Worm (Caenorhabditis elegans) whole organism, L4 larva: ENCODE measurements around the gene C14C6.2.

ENCODE experiments used
- aly-2 ChIP-seq: sonication (generic microtip); optimal IDR thresholded peaks from 2 replicates; lab custom pipeline; 2018; ENCODE audit warnings: missing biosample characterization, missing genetic modification characterization
- ceh-82 ChIP-seq: sonication (generic microtip); optimal IDR thresholded peaks from 2 replicates; lab custom pipeline; 2017; ENCODE audit warnings: missing biosample characterization, missing genetic modification characterization
- lsy-2 ChIP-seq, 2 experiments: fragments of 150-350 bp in 1 of 2; sonication (generic microtip) in 1 of 2; optimal IDR thresholded peaks; 2 replicates each; lab custom pipeline; 2014 to 2017; ENCODE audit warnings: missing biosample characterization in 2 of 2, missing genetic modification characterization in 2 of 2
- nhr-237 ChIP-seq: sonication (generic microtip); optimal IDR thresholded peaks from 2 replicates; lab custom pipeline; 2017; ENCODE audit warnings: missing biosample characterization, missing genetic modification characterization
- nhr-48 ChIP-seq: sonication (generic microtip); optimal IDR thresholded peaks from 2 replicates; lab custom pipeline; 2016; ENCODE audit warnings: mild to moderate bottlenecking, missing genetic modification characterization, missing compliant biosample characterization
- pha-4 ChIP-seq, 2 experiments: fragments of 150-350 bp in 1 of 2; fragments of 200-800 bp in 1 of 2; sonication (Bioruptor generic) in 1 of 2; IDR thresholded peaks in 1 of 2; optimal IDR thresholded peaks in 1 of 2; 2 replicates each; pipeline versions ENCODE4 v1.3.6 to Lab custom; 2014 to 2022; ENCODE audit warnings: missing genetic modification characterization in 2 of 2, missing genetic modification reagents in 2 of 2, missing biosample characterization in 1 of 2, missing compliant biosample characterization in 1 of 2
- unc-130 ChIP-seq: sonication (generic microtip); optimal IDR thresholded peaks from 2 replicates; lab custom pipeline; 2016; ENCODE audit warnings: missing genetic modification reagents, missing genetic modification characterization, missing compliant biosample characterization

DNA sequence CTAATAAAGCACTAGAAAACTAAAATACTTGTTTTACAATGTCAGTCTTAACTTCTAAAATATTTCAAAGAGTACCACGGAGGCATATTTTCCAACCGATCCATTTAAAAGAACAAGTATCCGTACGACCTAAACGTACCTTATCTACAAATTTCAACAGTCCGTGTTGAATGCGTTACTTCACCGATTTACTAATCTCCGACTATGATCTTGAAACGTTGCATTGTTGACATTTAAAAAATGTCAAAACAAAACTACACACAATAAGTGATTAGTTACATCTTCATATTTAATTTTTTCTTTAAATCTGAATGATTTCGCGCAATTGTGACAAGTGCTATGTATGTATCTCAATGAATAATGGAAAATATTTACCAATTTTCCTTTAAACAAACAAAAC lies 34.9 kb downstream of the C14C6.2 start:
- TF ChIP-seq nhr-237 (tag; lab: Kevin White, UChicago) (no peak), nhr-48 (tag; lab: Kevin White, UChicago) (no peak), pha-4 (GFP tag; IDR thresholded peaks at IDR 0.05; lab: Robert Waterston, UW) (no peak), pha-4 (tag; optimal IDR thresholded peaks at IDR 0.05; lab: Kevin White, UChicago) (no peak), aly-2 (tag; lab: Kevin White, UChicago) (no peak), lsy-2 (tag; optimal IDR thresholded peaks at IDR 0.05; lab: Kevin White, UChicago) (no peak), ceh-82 (tag; lab: Kevin White, UChicago) (no peak), unc-130 (GFP tag; lab: Kevin White, UChicago) (no peak)
